Worm (Caenorhabditis elegans): ENCODE measurements around the gene srh-212.

srh-212 gene

ce11 chrV:3634293-3635016, 37.5 kb upstream of the srh-212 start (continued):
- no peak for TF ChIP-seq sem-4 (tag; optimal IDR thresholded peaks at IDR 0.05)
- TF ChIP-seq nhr-6 (tag; optimal IDR thresholded peaks at IDR 0.05), result no peak
- peak; percentile 42 for TF ChIP-seq F13H6.1 (tag; optimal IDR thresholded peaks at IDR 0.05)
- peak; percentile 24 for TF ChIP-seq nhr-129 (tag; optimal IDR thresholded peaks at IDR 0.05)
- no peak for TF ChIP-seq nhr-10 (tag; optimal IDR thresholded peaks at IDR 0.05)
- no peak for TF ChIP-seq elt-1 (tag; optimal IDR thresholded peaks at IDR 0.05)
- TF ChIP-seq ama-1 (optimal IDR thresholded peaks at IDR 0.05), result peak; percentile 22
- TF ChIP-seq nhr-77 (tag; optimal IDR thresholded peaks at IDR 0.05), result no peak
- no peak for TF ChIP-seq snpc-4 (tag; optimal IDR thresholded peaks at IDR 0.05)
- TF ChIP-seq unc-62 (GFP tag; optimal IDR thresholded peaks at IDR 0.05), result no peak
- TF ChIP-seq dmd-4 (tag; optimal IDR thresholded peaks at IDR 0.05), result no peak
- no peak for TF ChIP-seq unc-55 (GFP tag; optimal IDR thresholded peaks at IDR 0.05)
- no peak for TF ChIP-seq nhr-12 (tag; optimal IDR thresholded peaks at IDR 0.05)
- no peak for TF ChIP-seq nhr-23 (tag; optimal IDR thresholded peaks at IDR 0.05)
- TF ChIP-seq nhr-11 (tag; optimal IDR thresholded peaks at IDR 0.05), result no peak
- TF ChIP-seq C34F6.9 (tag; optimal IDR thresholded peaks at IDR 0.05), result no peak
- peak; percentile 3 for TF ChIP-seq sma-3 (GFP tag; optimal IDR thresholded peaks at IDR 0.05)
- TF ChIP-seq mab-5 (tag; optimal IDR thresholded peaks at IDR 0.05), result no peak
- TF ChIP-seq unc-39 (tag; optimal IDR thresholded peaks at IDR 0.05), result no peak
- TF ChIP-seq Y55F3AM.14 (GFP tag; optimal IDR thresholded peaks at IDR 0.05), result no peak
- no peak for TF ChIP-seq R02D3.7 (tag; optimal IDR thresholded peaks at IDR 0.05)
- no peak for TF ChIP-seq mdl-1 (tag; optimal IDR thresholded peaks at IDR 0.05)
- no peak for TF ChIP-seq zag-1 (tag; optimal IDR thresholded peaks at IDR 0.05)
- TF ChIP-seq mbf-1 (tag; optimal IDR thresholded peaks at IDR 0.05), result no peak
- peak; percentile 57 for TF ChIP-seq crh-2 (tag; optimal IDR thresholded peaks at IDR 0.05)
- TF ChIP-seq fos-1 (tag; optimal IDR thresholded peaks at IDR 0.05), result peak; percentile 75

ce11 chrV:3633041-3633440, 36.1 kb upstream of the srh-212 start, which contains the start of gene F59B1.2:
Gene F59B1.2 (plus strand): TSS chrV:3633341.
- no peak for TF ChIP-seq nhr-6 (tag; optimal IDR thresholded peaks at IDR 0.05)
- TF ChIP-seq ztf-11 (tag; optimal IDR thresholded peaks at IDR 0.05), result no peak
- TF ChIP-seq unc-62 (GFP tag; optimal IDR thresholded peaks at IDR 0.05), result no peak
- TF ChIP-seq snpc-4 (tag; optimal IDR thresholded peaks at IDR 0.05), result no peak
- TF ChIP-seq nhr-237 (tag; optimal IDR thresholded peaks at IDR 0.05), result no peak
- no peak for TF ChIP-seq nhr-11 (tag; optimal IDR thresholded peaks at IDR 0.05)
- TF ChIP-seq mbf-1 (tag; optimal IDR thresholded peaks at IDR 0.05), result no peak
- no peak for TF ChIP-seq nhr-12 (tag; optimal IDR thresholded peaks at IDR 0.05)
- no peak for TF ChIP-seq fos-1 (tag; optimal IDR thresholded peaks at IDR 0.05)
- no peak for TF ChIP-seq nhr-129 (tag; optimal IDR thresholded peaks at IDR 0.05)
- no peak for TF ChIP-seq ama-1 (optimal IDR thresholded peaks at IDR 0.05)
- no peak for TF ChIP-seq F13H6.1 (tag; optimal IDR thresholded peaks at IDR 0.05)
- no peak for TF ChIP-seq crh-2 (tag; optimal IDR thresholded peaks at IDR 0.05)
- no peak for TF ChIP-seq aly-2 (tag; optimal IDR thresholded peaks at IDR 0.05)
- no peak for TF ChIP-seq nhr-23 (tag; optimal IDR thresholded peaks at IDR 0.05)

- no peak for TF ChIP-seq snpc-4 (tag; optimal IDR thresholded peaks at IDR 0.05)
- peak; percentile 21 for TF ChIP-seq gmeb-1 (tag; optimal IDR thresholded peaks at IDR 0.05)
- TF ChIP-seq lin-11 (tag; optimal IDR thresholded peaks at IDR 0.05), result no peak
- TF ChIP-seq unc-39 (tag; optimal IDR thresholded peaks at IDR 0.05), result no peak
- TF ChIP-seq aly-2 (tag; optimal IDR thresholded peaks at IDR 0.05), result no peak
- TF ChIP-seq nhr-21 (tag; optimal IDR thresholded peaks at IDR 0.05), result no peak
- no peak for TF ChIP-seq Y55F3AM.14 (GFP tag; optimal IDR thresholded peaks at IDR 0.05)
- TF ChIP-seq nhr-11 (tag; optimal IDR thresholded peaks at IDR 0.05), result no peak
- peak; percentile 38 for TF ChIP-seq nhr-129 (tag; optimal IDR thresholded peaks at IDR 0.05)
- TF ChIP-seq sma-3 (GFP tag; optimal IDR thresholded peaks at IDR 0.05), result no peak
- TF ChIP-seq crh-2 (tag; optimal IDR thresholded peaks at IDR 0.05), result peak; percentile 48
- peak; percentile 68 for TF ChIP-seq sma-9 (GFP tag; optimal IDR thresholded peaks at IDR 0.05)
- TF ChIP-seq sma-9 (tag; optimal IDR thresholded peaks at IDR 0.05), result no peak
- peak; percentile 46 for TF ChIP-seq fos-1 (tag; optimal IDR thresholded peaks at IDR 0.05)
- TF ChIP-seq elt-1 (tag; optimal IDR thresholded peaks at IDR 0.05), result no peak
- no peak for TF ChIP-seq lin-13 (GFP tag; optimal IDR thresholded peaks at IDR 0.05)
- TF ChIP-seq ZK546.5 (tag; optimal IDR thresholded peaks at IDR 0.05), result no peak
- peak; percentile 15 for TF ChIP-seq F13H6.1 (tag; optimal IDR thresholded peaks at IDR 0.05)
- no peak for TF ChIP-seq nhr-6 (tag; optimal IDR thresholded peaks at IDR 0.05)
Observed at ce11 chrV:3632249-3633030, 35.5 kb upstream of the srh-212 start.

Data from whole organism, L2 larva.